Worm (Caenorhabditis elegans) whole organism, L1 larva: Measurements from ENCODE around the gene cct-2.

Source experiments
- C04F5.9 ChIP-seq: sonication (generic microtip); optimal IDR thresholded peaks from 2 replicates; lab custom pipeline; 2016; ENCODE audit warnings: missing genetic modification characterization, missing compliant biosample characterization
- C16A3.4 ChIP-seq: fragments of 150-350 bp; optimal IDR thresholded peaks from 2 replicates; lab custom pipeline; 2014; ENCODE audit warnings: missing biosample characterization, missing genetic modification characterization
- F16B12.6 ChIP-seq: fragments of 150-350 bp; optimal IDR thresholded peaks from 2 replicates; lab custom pipeline; 2014; ENCODE audit warnings: missing biosample characterization, missing genetic modification characterization
- aha-1 ChIP-seq: fragments of 150-350 bp; optimal IDR thresholded peaks from 2 replicates; lab custom pipeline; 2014; ENCODE audit warnings: missing biosample characterization, missing genetic modification characterization
- alr-1 ChIP-seq: fragments of 200-800 bp; sonication (Bioruptor generic); optimal IDR thresholded peaks from 2 replicates; lab custom pipeline; 2018; ENCODE audit warnings: borderline replicate concordance, mild to moderate bottlenecking, missing genetic modification characterization, missing compliant biosample characterization
- ama-1 ChIP-seq: fragments of 150-350 bp; optimal IDR thresholded peaks from 2 replicates; lab custom pipeline; 2014
- blmp-1 ChIP-seq: fragments of 150-350 bp; optimal IDR thresholded peaks from 2 replicates; lab custom pipeline; 2014; ENCODE audit warnings: missing biosample characterization, missing genetic modification characterization
- dpl-1 ChIP-seq, 3 experiments: fragments of 150-350 bp in 2 of 3; sonication (generic microtip) in 1 of 3; optimal IDR thresholded peaks; 2 replicates each; lab custom pipeline; 2014 to 2017; ENCODE audit warnings: missing biosample characterization in 3 of 3, missing genetic modification characterization in 3 of 3, missing genetic modification reagents in 3 of 3
- efl-1 ChIP-seq, 4 experiments: fragments of 150-350 bp; optimal IDR thresholded peaks in 3 of 4; peaks in 1 of 4; 1 replicate in 1 of 4; 2 replicates in 3 of 4; lab custom pipeline; 2014; ENCODE audit warnings: missing biosample characterization in 2 of 4, missing genetic modification characterization in 2 of 4, missing genetic modification reagents in 2 of 4
- fkh-10 ChIP-seq: sonication (generic microtip); optimal IDR thresholded peaks from 2 replicates; lab custom pipeline; 2017; ENCODE audit warnings: missing biosample characterization, missing genetic modification reagents, missing genetic modification characterization
- fkh-8 ChIP-seq: sonication (generic microtip); optimal IDR thresholded peaks from 2 replicates; lab custom pipeline; 2016; ENCODE audit warnings: mild to moderate bottlenecking, missing genetic modification characterization, missing compliant biosample characterization
- grh-1 ChIP-seq: fragments of 200-800 bp; sonication (Bioruptor generic); IDR thresholded peaks from 2 replicates; pipeline ENCODE4 v1.3.6; 2022; ENCODE audit warnings: missing genetic modification reagents, missing genetic modification characterization, missing compliant biosample characterization
- hlh-4 ChIP-seq: sonication (generic microtip); optimal IDR thresholded peaks from 2 replicates; lab custom pipeline; 2016; ENCODE audit warnings: mild to moderate bottlenecking, missing genetic modification characterization, missing compliant biosample characterization
- isw-1 ChIP-seq: fragments of 200-800 bp; sonication (Bioruptor generic); IDR thresholded peaks from 2 replicates; pipeline ENCODE4 v1.3.6; 2022; ENCODE audit warnings: missing genetic modification characterization, missing compliant biosample characterization
- lin-14 ChIP-seq: fragments of 200-800 bp; sonication (Bioruptor generic); optimal IDR thresholded peaks from 2 replicates; lab custom pipeline; 2018; ENCODE audit warnings: mild to moderate bottlenecking, missing genetic modification characterization, moderate library complexity, missing compliant biosample characterization
- lin-35 ChIP-seq, 2 experiments: fragments of 150-350 bp; optimal IDR thresholded peaks; 2 replicates each; lab custom pipeline; 2014; ENCODE audit warnings: missing biosample characterization in 2 of 2, missing genetic modification characterization in 2 of 2, missing genetic modification reagents in 2 of 2
- lsy-2 ChIP-seq, 2 experiments: fragments of 150-350 bp; optimal IDR thresholded peaks; 2 replicates each; lab custom pipeline; 2014; ENCODE audit warnings: missing biosample characterization in 2 of 2, missing genetic modification characterization in 2 of 2
- mdl-1 ChIP-seq, 2 experiments: fragments of 150-350 bp; optimal IDR thresholded peaks; 2 replicates each; lab custom pipeline; 2014 to 2017; ENCODE audit warnings: missing biosample characterization in 2 of 2, missing genetic modification characterization in 2 of 2, inconsistent platforms in 1 of 2
- mef-2 ChIP-seq: fragments of 150-350 bp; optimal IDR thresholded peaks from 2 replicates; lab custom pipeline; 2014; ENCODE audit warnings: missing biosample characterization, missing genetic modification characterization
- nhr-19 ChIP-seq: fragments of 200-800 bp; sonication (Bioruptor generic); conservative IDR thresholded peaks from 2 replicates; pipeline ENCODE4 v1.3.6; 2022; ENCODE audit warnings: missing genetic modification characterization, missing compliant biosample characterization
- nhr-20 ChIP-seq: sonication (generic microtip); optimal IDR thresholded peaks from 2 replicates; lab custom pipeline; 2016; ENCODE audit warnings: mild to moderate bottlenecking, missing genetic modification characterization, missing compliant biosample characterization
- nhr-237 ChIP-seq: fragments of 150-350 bp; optimal IDR thresholded peaks from 2 replicates; lab custom pipeline; 2014; ENCODE audit warnings: missing biosample characterization, missing genetic modification characterization
- nhr-47 ChIP-seq: sonication (generic microtip); optimal IDR thresholded peaks from 2 replicates; lab custom pipeline; 2016; ENCODE audit warnings: mild to moderate bottlenecking, missing genetic modification characterization, moderate library complexity, missing compliant biosample characterization
- nhr-71 ChIP-seq: sonication (generic microtip); optimal IDR thresholded peaks from 2 replicates; lab custom pipeline; 2016; ENCODE audit warnings: mild to moderate bottlenecking, missing genetic modification characterization, moderate library complexity, missing compliant biosample characterization
- nhr-76 ChIP-seq: sonication (generic microtip); optimal IDR thresholded peaks from 2 replicates; lab custom pipeline; 2017; ENCODE audit warnings: missing biosample characterization, missing genetic modification characterization
- nhr-77 ChIP-seq: fragments of 150-350 bp; optimal IDR thresholded peaks from 2 replicates; lab custom pipeline; 2014; ENCODE audit warnings: missing biosample characterization, missing genetic modification characterization
- nhr-90 ChIP-seq: sonication (generic microtip); optimal IDR thresholded peaks from 2 replicates; lab custom pipeline; 2016; ENCODE audit warnings: mild to moderate bottlenecking, missing genetic modification characterization, missing compliant biosample characterization; ENCODE audit not compliant: poor library complexity
- pax-3 ChIP-seq: fragments of 200-800 bp; sonication (Bioruptor generic); optimal IDR thresholded peaks from 2 replicates; lab custom pipeline; 2018; ENCODE audit warnings: mild to moderate bottlenecking, missing genetic modification characterization, moderate library complexity, missing compliant biosample characterization
- snpc-4 ChIP-seq: fragments of 150-350 bp; optimal IDR thresholded peaks from 2 replicates; lab custom pipeline; 2014; ENCODE audit warnings: missing biosample characterization, missing genetic modification characterization
- snu-23 ChIP-seq: sonication (generic microtip); optimal IDR thresholded peaks from 2 replicates; lab custom pipeline; 2016; ENCODE audit warnings: missing genetic modification characterization, missing compliant biosample characterization
- sox-4 ChIP-seq: sonication (generic microtip); optimal IDR thresholded peaks from 2 replicates; lab custom pipeline; 2016; ENCODE audit warnings: missing genetic modification characterization, missing compliant biosample characterization
- sup-37 ChIP-seq: fragments of 200-800 bp; sonication (Bioruptor generic); optimal IDR thresholded peaks from 2 replicates; lab custom pipeline; 2018; ENCODE audit warnings: mild to moderate bottlenecking, missing genetic modification characterization, missing compliant biosample characterization
- swsn-7 ChIP-seq: sonication (generic microtip); optimal IDR thresholded peaks from 2 replicates; lab custom pipeline; 2016; ENCODE audit warnings: missing genetic modification characterization, missing compliant biosample characterization
- tlp-1 ChIP-seq: fragments of 150-350 bp; optimal IDR thresholded peaks from 2 replicates; lab custom pipeline; 2014; ENCODE audit warnings: missing biosample characterization, missing genetic modification characterization
- unc-130 ChIP-seq: fragments of 150-350 bp; optimal IDR thresholded peaks from 2 replicates; lab custom pipeline; 2017; ENCODE audit warnings: missing biosample characterization, missing genetic modification characterization, inconsistent platforms
- xbp-1 ChIP-seq: sonication (generic microtip); optimal IDR thresholded peaks from 2 replicates; lab custom pipeline; 2016; ENCODE audit warnings: missing genetic modification characterization, missing compliant biosample characterization
- zag-1 ChIP-seq: fragments of 150-350 bp; optimal IDR thresholded peaks from 2 replicates; lab custom pipeline; 2014; ENCODE audit warnings: missing biosample characterization, missing genetic modification characterization
- zip-4 ChIP-seq: fragments of 200-800 bp; sonication (Bioruptor generic); optimal IDR thresholded peaks from 2 replicates; lab custom pipeline; 2018; ENCODE audit warnings: mild to moderate bottlenecking, missing genetic modification characterization, moderate library complexity, missing compliant biosample characterization

The cct-2 gene

DNA sequence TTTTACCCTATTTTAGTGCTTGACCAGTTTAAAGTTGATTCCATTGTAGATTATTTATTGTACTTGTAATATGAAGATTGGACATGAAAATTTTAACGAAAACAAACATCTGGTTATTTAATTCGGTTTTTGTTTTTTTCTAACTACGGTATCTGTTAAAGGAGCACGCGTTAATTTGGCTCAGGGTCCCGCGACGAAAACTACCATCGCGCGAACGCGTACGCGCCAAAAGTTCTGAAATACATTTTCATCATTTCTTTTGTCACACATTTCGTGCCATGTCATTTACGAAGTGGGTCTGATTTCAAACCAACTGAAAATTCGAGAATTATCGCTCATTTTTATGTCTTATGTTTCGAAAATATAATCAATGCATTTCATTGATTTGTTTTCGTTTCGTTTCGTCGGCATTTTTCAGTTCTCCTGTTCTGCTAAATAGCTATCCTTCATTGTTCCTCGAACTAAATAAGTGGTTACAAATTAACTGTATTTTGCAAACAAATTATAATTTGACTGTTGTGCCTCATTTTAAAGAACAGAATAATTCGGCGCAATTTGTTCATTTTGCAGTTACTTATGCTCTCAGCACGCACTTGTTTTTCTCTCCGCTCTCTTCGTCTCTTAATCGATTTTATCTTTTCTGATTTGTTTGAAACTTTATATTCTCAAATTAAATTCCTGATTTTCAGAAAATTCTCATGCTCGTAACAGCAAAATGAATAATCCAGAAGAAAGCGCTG is 6.3 kb downstream of the cct-2 start, which contains the start of gene T21B10.3 (continued):
- TF ChIP-seq nhr-90 (tag; lab: Kevin White, UChicago), result peak; percentile 11
- no peak for TF ChIP-seq fkh-8 (tag; lab: Kevin White, UChicago)
- no peak for TF ChIP-seq zag-1 (tag; lab: Kevin White, UChicago)
- no peak for TF ChIP-seq isw-1
- no peak for TF ChIP-seq mef-2 (tag; lab: Kevin White, UChicago)
- TF ChIP-seq sup-37 (GFP tag; lab: Kevin White, UChicago), result no peak
- TF ChIP-seq grh-1 (GFP tag; lab: Robert Waterston, UW), result no peak
- TF ChIP-seq, all 84 proteins: peak for 12

DNA sequence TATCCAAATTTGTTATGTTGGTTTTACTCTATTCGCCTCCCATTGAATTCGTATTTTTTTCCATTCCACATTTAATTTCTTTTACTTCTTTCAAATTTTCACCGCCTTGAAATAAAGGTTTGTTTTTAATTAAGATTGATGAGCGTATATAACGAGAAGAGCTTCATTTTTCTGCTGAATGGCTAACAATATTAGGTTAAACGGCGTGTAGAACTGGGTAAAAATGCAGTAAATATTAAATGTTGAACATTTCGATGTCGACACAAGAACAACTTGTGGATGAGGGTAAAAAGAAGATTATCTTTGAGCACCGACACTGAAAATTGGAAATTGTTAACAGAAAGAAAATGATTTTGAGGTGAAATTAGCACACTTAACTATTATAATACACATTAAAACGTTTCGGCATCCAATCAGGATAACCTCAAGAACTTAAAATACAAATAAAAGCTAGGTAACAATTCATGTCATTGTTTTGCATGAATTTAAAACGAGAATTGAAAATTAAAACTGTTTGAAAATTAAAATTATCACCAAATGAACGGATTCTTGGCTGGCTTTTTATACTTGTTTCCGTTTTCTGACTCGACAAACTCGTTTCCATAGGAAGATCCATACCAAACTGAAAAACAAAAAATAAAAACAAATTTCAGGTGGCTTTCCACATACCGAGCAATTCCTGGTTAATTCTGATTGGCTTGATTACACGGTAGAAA is 11.5 kb downstream of the cct-2 start:
- no peak for TF ChIP-seq aha-1
- no peak for TF ChIP-seq blmp-1 (tag; lab: Kevin White, UChicago)
- no peak for TF ChIP-seq nhr-76 (tag; lab: Kevin White, UChicago)
- TF ChIP-seq, all 84 proteins: peak for 0

DNA sequence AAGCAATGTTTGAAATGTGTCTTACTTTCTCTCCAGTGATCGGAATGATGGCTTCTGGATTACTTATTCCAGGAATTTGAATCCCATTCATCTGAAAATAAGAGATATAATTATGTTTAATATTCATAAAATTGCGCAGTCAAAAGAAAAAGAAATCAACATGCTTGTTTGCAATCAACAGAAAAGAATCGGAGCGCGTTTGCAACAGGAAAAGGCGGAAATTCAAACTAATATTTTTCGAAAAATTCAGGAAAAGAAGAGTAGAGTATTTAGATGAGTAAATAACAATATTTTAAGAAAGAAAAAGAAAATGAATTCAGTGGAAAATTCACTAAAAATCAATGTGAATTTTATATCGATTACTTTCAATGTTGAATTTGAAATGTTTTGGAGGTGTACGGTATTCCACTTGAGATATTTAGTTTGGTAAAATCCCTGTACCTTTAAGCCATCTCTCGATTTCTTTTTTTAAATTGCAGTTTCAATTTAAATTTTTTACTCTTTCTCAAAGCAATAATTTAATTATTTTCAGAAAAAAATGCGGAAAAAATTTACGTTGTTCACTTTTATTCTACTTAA is 12.9 kb downstream of the cct-2 start, which contains the start of the genes set-17 and T21B10.4:
Gene set-17, minus strand, starts transcription at position 127 of the 579 bp plus-strand sequence.
Gene T21B10.4, plus strand, starts transcription at position 533 of the 579 bp plus-strand sequence.
- TF ChIP-seq blmp-1 (tag; lab: Kevin White, UChicago) (peak; percentile 39), ama-1 (lab: Kevin White, UChicago) (no peak), sox-4 (tag; lab: Kevin White, UChicago) (peak; percentile 24), F16B12.6 (tag; lab: Kevin White, UChicago) (no peak), nhr-90 (tag; lab: Kevin White, UChicago) (no peak), efl-1 (optimal IDR thresholded peaks at IDR 0.05; lab: Kevin White, UChicago) (peak; percentile 16 to 87), efl-1 (GFP tag; optimal IDR thresholded peaks at IDR 0.05 in 1 of 2; lab: Kevin White, UChicago) (peak; percentile 86 to 98), swsn-7 (tag; lab: Kevin White, UChicago) (peak; percentile 1), snpc-4 (tag; lab: Kevin White, UChicago) (no peak), lin-35 (GFP tag; optimal IDR thresholded peaks at IDR 0.05; lab: Kevin White, UChicago) (peak; percentile 76 to 94), nhr-19 (GFP tag; lab: Robert Waterston, UW) (no peak), tlp-1 (no peak), pax-3 (tag; lab: Kevin White, UChicago) (no peak), nhr-71 (tag; lab: Kevin White, UChicago) (peak; percentile 37), nhr-47 (tag; lab: Kevin White, UChicago) (peak; percentile 26), dpl-1 (GFP tag; optimal IDR thresholded peaks at IDR 0.05; lab: Kevin White, UChicago) (peak; percentile 72 to 90 (median 85)), nhr-20 (tag; lab: Kevin White, UChicago) (peak; percentile 34), lsy-2 (tag; optimal IDR thresholded peaks at IDR 0.05; lab: Kevin White, UChicago) (peak; percentile 24 to 67), zip-4 (GFP tag; lab: Kevin White, UChicago) (no peak), aha-1 (no peak), isw-1 (no peak), C16A3.4 (tag; lab: Kevin White, UChicago) (peak; percentile 51), C04F5.9 (tag; lab: Kevin White, UChicago) (no peak), xbp-1 (no peak), snu-23 (peak; percentile 11)

DNA sequence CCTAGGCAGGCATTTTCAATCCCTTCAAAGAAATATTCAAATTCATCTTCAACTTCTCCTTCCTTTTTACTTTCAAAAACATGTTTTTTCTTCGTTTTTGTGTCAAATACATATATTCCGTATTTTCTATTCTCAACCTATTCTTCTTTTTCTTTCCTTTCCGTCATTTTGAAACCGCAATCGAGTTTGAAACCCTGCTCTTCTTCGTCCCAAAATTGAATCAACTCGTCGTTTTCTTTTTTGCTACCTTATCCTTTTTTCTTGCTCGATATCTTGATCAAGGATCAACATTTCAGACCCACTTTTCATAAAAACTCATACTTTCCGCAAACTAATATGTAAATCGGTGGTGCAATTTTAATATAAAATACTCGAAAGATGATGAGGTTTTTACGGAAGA is 17.6 kb downstream of the cct-2 start:
- TF ChIP-seq alr-1 (tag; lab: Kevin White, UChicago) (no peak), nhr-237 (tag; lab: Kevin White, UChicago) (no peak), lin-14 (GFP tag; lab: Kevin White, UChicago) (peak; percentile 42), hlh-4 (tag; lab: Kevin White, UChicago) (no peak), mdl-1 (tag; optimal IDR thresholded peaks at IDR 0.05; lab: Kevin White, UChicago) (no peak), fkh-10 (GFP tag; lab: Kevin White, UChicago) (peak; percentile 61), unc-130 (tag; lab: Kevin White, UChicago) (no peak), nhr-77 (tag; lab: Kevin White, UChicago) (no peak), nhr-76 (tag; lab: Kevin White, UChicago) (no peak)
